Worm (Caenorhabditis elegans): ENCODE measurements around the gene F14F3.5.

ce11 chrX:10491044-10491443, 38.0 kb downstream of the F14F3.5 start, which contains the start of gene C33D3.5:
- TF ChIP-seq elt-3 (tag; optimal IDR thresholded peaks at IDR 0.05) (no peak), ceh-83 (GFP tag; optimal IDR thresholded peaks at IDR 0.05) (no peak), nhr-28 (tag; optimal IDR thresholded peaks at IDR 0.05) (no peak), ztf-11 (tag; optimal IDR thresholded peaks at IDR 0.05) (no peak), lsy-2 (tag; optimal IDR thresholded peaks at IDR 0.05) (no peak), ceh-43 (GFP tag; optimal IDR thresholded peaks at IDR 0.05) (no peak), blmp-1 (tag; optimal IDR thresholded peaks at IDR 0.05) (no peak), nhr-12 (tag; optimal IDR thresholded peaks at IDR 0.05) (no peak), nhr-76 (tag; optimal IDR thresholded peaks at IDR 0.05) (no peak), lin-13 (tag; optimal IDR thresholded peaks at IDR 0.05) (no peak), unc-62 (GFP tag; optimal IDR thresholded peaks at IDR 0.05) (no peak), mep-1 (tag; optimal IDR thresholded peaks at IDR 0.05) (no peak), pha-4 (tag; optimal IDR thresholded peaks at IDR 0.05) (no peak)
